Worm (Caenorhabditis elegans): Measurements from ENCODE around the gene fkh-6.
A peak's percentile ranks its signal among the peaks of the same experiment; 100 is the strongest.

fkh-6 gene

ce11 chrII:4341484-4341883 lies 41.7 kb downstream of the fkh-6 start:
- TF ChIP-seq che-1 (tag; optimal IDR thresholded peaks at IDR 0.05) (no peak), pha-2 (tag; optimal IDR thresholded peaks at IDR 0.05) (no peak), pqm-1 (tag; optimal IDR thresholded peaks at IDR 0.05) (no peak), syd-9 (tag; optimal IDR thresholded peaks at IDR 0.05) (no peak), tbx-7 (tag; optimal IDR thresholded peaks at IDR 0.05) (no peak), sdc-2 (tag; optimal IDR thresholded peaks at IDR 0.05) (no peak), nfya-1 (tag; optimal IDR thresholded peaks at IDR 0.05) (peak; percentile 98), hlh-8 (tag; optimal IDR thresholded peaks at IDR 0.05) (no peak)

DNA sequence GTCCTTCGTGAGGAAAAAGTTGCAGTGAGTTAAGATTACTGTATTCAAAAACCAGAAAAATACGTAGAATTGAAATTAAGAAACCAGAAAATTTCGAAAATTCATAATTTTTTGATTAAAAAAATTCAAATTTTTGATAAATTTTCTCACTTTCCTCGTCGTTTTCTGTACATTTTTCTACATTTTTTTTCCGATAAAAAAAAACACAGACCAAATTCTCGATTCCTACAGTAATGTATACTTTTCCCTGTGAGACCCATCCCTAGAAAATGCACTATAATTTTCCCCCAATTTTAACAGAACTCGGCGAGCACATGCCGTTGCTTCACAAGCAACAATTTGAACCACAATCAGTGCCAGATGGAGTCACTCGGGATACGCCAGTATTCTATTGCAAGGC lies 43.3 kb downstream of the fkh-6 start, which contains the start of gene athp-2:
TSS of gene athp-2 (plus strand) at position 301 of the 400 bp plus-strand sequence.
- TF ChIP-seq ceh-34 (tag; optimal IDR thresholded peaks at IDR 0.05), result no peak
- no peak for TF ChIP-seq K09A11.1 (tag; optimal IDR thresholded peaks at IDR 0.05; ENCODE audit: insufficient read depth)
- no peak for TF ChIP-seq ceh-30 (tag; optimal IDR thresholded peaks at IDR 0.05)
- no peak for TF ChIP-seq ceh-9 (tag; optimal IDR thresholded peaks at IDR 0.05)
- no peak for TF ChIP-seq ahr-1 (tag; optimal IDR thresholded peaks at IDR 0.05)
- no peak for TF ChIP-seq T23F11.4 (GFP tag; optimal IDR thresholded peaks at IDR 0.05)
- no peak for TF ChIP-seq tbx-2 (tag; optimal IDR thresholded peaks at IDR 0.05)
- no peak for TF ChIP-seq hlh-8 (tag; optimal IDR thresholded peaks at IDR 0.05)

ce11 chrII:4337731-4338130 lies 45.5 kb downstream of the fkh-6 start:
- TF ChIP-seq ceh-9 (tag; optimal IDR thresholded peaks at IDR 0.05) (no peak), nfya-1 (tag; optimal IDR thresholded peaks at IDR 0.05) (peak; percentile 90)

DNA sequence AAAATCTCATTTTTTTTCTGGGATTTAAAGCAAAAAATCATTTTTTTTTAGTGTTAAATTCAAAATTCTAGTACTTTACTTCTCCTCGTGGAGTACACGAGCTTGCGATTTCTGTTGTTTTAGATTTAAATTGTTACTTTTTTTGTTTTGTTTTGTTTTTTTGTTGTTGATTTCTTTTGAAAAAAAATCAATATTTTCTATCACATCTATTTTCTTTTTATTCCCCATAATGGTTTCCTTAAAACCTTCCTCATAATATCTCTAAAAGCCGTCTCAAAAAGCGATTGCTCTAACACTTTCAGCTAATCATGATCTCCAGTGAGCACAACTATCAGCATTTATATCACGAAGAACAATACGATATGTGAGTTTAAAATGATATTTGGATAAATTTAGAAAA lies 48.8 kb downstream of the fkh-6 start, which contains the start of gene madf-3:
TSS of gene madf-3 (plus strand) at position 301 of the 400 bp plus-strand sequence.
- no peak for TF ChIP-seq tbx-7 (tag; optimal IDR thresholded peaks at IDR 0.05)
- TF ChIP-seq ceh-24 (tag; optimal IDR thresholded peaks at IDR 0.05), result no peak
- no peak for TF ChIP-seq ahr-1 (tag; optimal IDR thresholded peaks at IDR 0.05)
